Worm (Caenorhabditis elegans) whole organism, late embryonic: ENCODE results near the gene srt-44.

Experiments used
- ceh-9 ChIP-seq: sonication (generic microtip); optimal IDR thresholded peaks from 2 replicates; lab custom pipeline; 2016; ENCODE audit warnings: mild to moderate bottlenecking, missing genetic modification characterization, inconsistent platforms, missing compliant biosample characterization
- nhr-232 ChIP-seq: sonication (generic microtip); optimal IDR thresholded peaks from 2 replicates; lab custom pipeline; 2016; ENCODE audit warnings: missing genetic modification characterization, missing compliant biosample characterization
- pag-3 ChIP-seq: sonication (generic microtip); optimal IDR thresholded peaks from 2 replicates; lab custom pipeline; 2016; ENCODE audit warnings: missing compliant biosample characterization, missing genetic modification characterization, borderline replicate concordance
- pax-1 ChIP-seq: fragments of 150-350 bp; optimal IDR thresholded peaks from 2 replicates; lab custom pipeline; 2014; ENCODE audit warnings: missing biosample characterization, missing genetic modification characterization
- pha-4 ChIP-seq: fragments of 150-350 bp; optimal IDR thresholded peaks from 2 replicates; lab custom pipeline; 2018; ENCODE audit warnings: missing biosample characterization, missing genetic modification reagents, missing genetic modification characterization
- pqm-1 ChIP-seq: sonication (generic microtip); optimal IDR thresholded peaks from 2 replicates; lab custom pipeline; 2016; ENCODE audit warnings: missing genetic modification characterization, missing compliant biosample characterization
- syd-9 ChIP-seq: sonication (generic microtip); optimal IDR thresholded peaks from 2 replicates; lab custom pipeline; 2016; ENCODE audit warnings: mild to moderate bottlenecking, missing genetic modification characterization, moderate library complexity, missing compliant biosample characterization
- unc-55 ChIP-seq: sonication (generic microtip); optimal IDR thresholded peaks from 2 replicates; lab custom pipeline; 2017; ENCODE audit warnings: missing biosample characterization, missing genetic modification reagents, missing genetic modification characterization

DNA sequence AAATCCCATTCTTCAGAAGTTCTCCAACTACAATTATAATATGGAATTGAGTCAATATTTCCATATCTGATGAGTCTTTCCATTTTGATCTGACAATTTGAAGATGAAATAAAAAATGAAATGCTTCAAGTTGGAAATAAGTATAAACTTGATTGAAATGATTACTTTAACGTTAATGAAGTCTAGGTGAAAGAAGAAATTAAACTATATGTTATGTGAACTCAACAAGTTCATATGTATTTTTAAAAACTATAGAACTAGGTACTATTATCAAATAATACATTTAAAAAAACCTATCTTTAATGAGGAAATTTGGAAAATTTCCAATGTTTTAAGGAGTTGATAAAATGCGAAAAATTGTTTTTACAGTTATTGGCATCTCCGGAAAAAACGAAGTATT lies 5.1 kb upstream of the srt-44 start, which contains the start of gene srt-49:
- TF ChIP-seq ceh-9 (tag; lab: Kevin White, UChicago): no peak
- no peak for TF ChIP-seq nhr-232 (tag; lab: Kevin White, UChicago)
- TF ChIP-seq syd-9: no peak
- TF ChIP-seq unc-55: no peak
- TF ChIP-seq pax-1: no peak
- no peak for TF ChIP-seq pag-3 (tag; lab: Kevin White, UChicago)
- TF ChIP-seq pqm-1 (tag; lab: Kevin White, UChicago): no peak
- no peak for TF ChIP-seq pha-4 (tag; lab: Kevin White, UChicago)
